Worm (Caenorhabditis elegans): ENCODE results near the gene T24C4.3.

- TF ChIP-seq klf-2 (GFP tag; conservative IDR thresholded peaks at IDR 0.05) (no peak), ztf-29 (GFP tag; IDR thresholded peaks at IDR 0.05) (no peak), T22C8.4 (GFP tag; IDR thresholded peaks at IDR 0.05) (no peak), flt-1 (GFP tag; IDR thresholded peaks at IDR 0.05) (no peak), ref-1 (GFP tag; conservative IDR thresholded peaks at IDR 0.05) (no peak), tab-1 (GFP tag; IDR thresholded peaks at IDR 0.05) (no peak), cog-1 (tag; optimal IDR thresholded peaks at IDR 0.05) (no peak)
Observed at ce11 chrIII:896904-897303, 24.6 kb upstream of the T24C4.3 start.

Data from whole organism, midembryonic.